Worm (Caenorhabditis elegans) whole organism, mixed stage, embryonic: ENCODE measurements around the gene H12I13.1.

Experiments
- M03D4.4 ChIP-seq: sonication (generic microtip); optimal IDR thresholded peaks from 2 replicates; lab custom pipeline; 2017; ENCODE audit warnings: mild to moderate bottlenecking, missing genetic modification characterization, missing compliant biosample characterization
- blmp-1 ChIP-seq: fragments of 150-350 bp; optimal IDR thresholded peaks from 2 replicates; lab custom pipeline; 2014; ENCODE audit warnings: missing biosample characterization, missing genetic modification characterization
- ceh-39 ChIP-seq: fragments of 150-350 bp; optimal IDR thresholded peaks from 2 replicates; lab custom pipeline; 2014; ENCODE audit warnings: missing biosample characterization, missing genetic modification characterization
- ceh-43 ChIP-seq: fragments of 200-800 bp; sonication (Bioruptor generic); optimal IDR thresholded peaks from 2 replicates; lab custom pipeline; 2018; ENCODE audit warnings: mild to moderate bottlenecking, missing genetic modification characterization, moderate library complexity, missing compliant biosample characterization
- ces-1 ChIP-seq: fragments of 150-350 bp; optimal IDR thresholded peaks from 2 replicates; lab custom pipeline; 2014; ENCODE audit warnings: missing biosample characterization, missing genetic modification reagents, missing genetic modification characterization
- cnd-1 ChIP-seq: fragments of 200-800 bp; sonication (Bioruptor generic); optimal IDR thresholded peaks from 2 replicates; lab custom pipeline; 2018; ENCODE audit warnings: mild to moderate bottlenecking, missing genetic modification characterization, missing compliant biosample characterization
- drap-1 ChIP-seq: fragments of 200-800 bp; sonication (Bioruptor generic); optimal IDR thresholded peaks from 3 replicates; lab custom pipeline; 2018; ENCODE audit warnings: mild to moderate bottlenecking, missing genetic modification characterization, missing compliant biosample characterization
- elt-3 ChIP-seq: fragments of 150-350 bp; optimal IDR thresholded peaks from 2 replicates; lab custom pipeline; 2014; ENCODE audit warnings: missing biosample characterization, missing genetic modification characterization
- flh-1 ChIP-seq: fragments of 200-800 bp; sonication (Bioruptor generic); optimal IDR thresholded peaks from 2 replicates; lab custom pipeline; 2018; ENCODE audit warnings: mild to moderate bottlenecking, missing genetic modification characterization, moderate library complexity, missing compliant biosample characterization
- ham-2 ChIP-seq: fragments of 200-800 bp; sonication (Bioruptor generic); optimal IDR thresholded peaks from 2 replicates; lab custom pipeline; 2018; ENCODE audit warnings: mild to moderate bottlenecking, missing genetic modification characterization, missing compliant biosample characterization
- hlh-1 ChIP-seq: fragments of 150-350 bp; optimal IDR thresholded peaks from 2 replicates; lab custom pipeline; 2014; ENCODE audit warnings: missing biosample characterization, missing genetic modification reagents, missing genetic modification characterization
- lin-13 ChIP-seq: fragments of 150-350 bp; optimal IDR thresholded peaks from 2 replicates; lab custom pipeline; 2014; ENCODE audit warnings: missing biosample characterization, missing genetic modification characterization
- lin-32 ChIP-seq: fragments of 200-800 bp; sonication (Bioruptor generic); optimal IDR thresholded peaks from 2 replicates; lab custom pipeline; 2018; ENCODE audit warnings: mild to moderate bottlenecking, missing genetic modification characterization, missing compliant biosample characterization
- lsy-2 ChIP-seq: fragments of 150-350 bp; optimal IDR thresholded peaks from 2 replicates; lab custom pipeline; 2014; ENCODE audit warnings: missing biosample characterization, missing genetic modification characterization
- mab-5 ChIP-seq: fragments of 150-350 bp; optimal IDR thresholded peaks from 2 replicates; lab custom pipeline; 2014; ENCODE audit warnings: missing biosample characterization, missing genetic modification characterization
- mls-2 ChIP-seq: sonication (generic microtip); optimal IDR thresholded peaks from 2 replicates; lab custom pipeline; 2016; ENCODE audit warnings: mild to moderate bottlenecking, missing genetic modification characterization, moderate library complexity, missing compliant biosample characterization
- nhr-12 ChIP-seq: fragments of 150-350 bp; optimal IDR thresholded peaks from 2 replicates; lab custom pipeline; 2014; ENCODE audit warnings: missing biosample characterization, missing genetic modification characterization
- nhr-2 ChIP-seq: fragments of 150-350 bp; optimal IDR thresholded peaks from 2 replicates; lab custom pipeline; 2014; ENCODE audit warnings: missing biosample characterization, missing genetic modification characterization
- nhr-237 ChIP-seq: fragments of 150-350 bp; optimal IDR thresholded peaks from 2 replicates; lab custom pipeline; 2014; ENCODE audit warnings: missing biosample characterization, missing genetic modification characterization
- nhr-28 ChIP-seq: fragments of 150-350 bp; optimal IDR thresholded peaks from 2 replicates; lab custom pipeline; 2014; ENCODE audit warnings: missing biosample characterization, missing genetic modification characterization
- nhr-76 ChIP-seq: sonication (generic microtip); optimal IDR thresholded peaks from 2 replicates; lab custom pipeline; 2017; ENCODE audit warnings: missing biosample characterization, missing genetic modification characterization
- pha-4 ChIP-seq: fragments of 150-350 bp; optimal IDR thresholded peaks from 2 replicates; lab custom pipeline; 2018; ENCODE audit warnings: missing biosample characterization, missing genetic modification reagents, missing genetic modification characterization
- sem-2 ChIP-seq: fragments of 200-800 bp; sonication (Bioruptor generic); optimal IDR thresholded peaks from 2 replicates; lab custom pipeline; 2018; ENCODE audit warnings: mild to moderate bottlenecking, missing genetic modification characterization, missing compliant biosample characterization
- snpc-4 ChIP-seq: fragments of 150-350 bp; optimal IDR thresholded peaks from 2 replicates; lab custom pipeline; 2014; ENCODE audit warnings: missing biosample characterization, missing genetic modification characterization
- sptf-1 ChIP-seq: sonication (generic microtip); optimal IDR thresholded peaks from 2 replicates; lab custom pipeline; 2017; ENCODE audit warnings: mild to moderate bottlenecking, missing genetic modification characterization, moderate library complexity, missing compliant biosample characterization
- tbx-8 ChIP-seq: fragments of 200-800 bp; sonication (Bioruptor generic); optimal IDR thresholded peaks from 2 replicates; lab custom pipeline; 2018; ENCODE audit warnings: mild to moderate bottlenecking, missing genetic modification characterization, moderate library complexity, missing compliant biosample characterization
- unc-120 ChIP-seq: sonication (generic microtip); optimal IDR thresholded peaks from 2 replicates; lab custom pipeline; 2017; ENCODE audit warnings: missing genetic modification characterization, missing compliant biosample characterization; ENCODE audit not compliant: poor library complexity, severe bottlenecking
- unc-39 ChIP-seq: fragments of 150-350 bp; optimal IDR thresholded peaks from 2 replicates; lab custom pipeline; 2014; ENCODE audit warnings: missing biosample characterization, missing genetic modification characterization
- zip-8 ChIP-seq: fragments of 150-350 bp; optimal IDR thresholded peaks from 2 replicates; lab custom pipeline; 2014; ENCODE audit warnings: missing biosample characterization, missing genetic modification characterization
- ztf-11 ChIP-seq: fragments of 150-350 bp; optimal IDR thresholded peaks from 2 replicates; lab custom pipeline; 2014; ENCODE audit warnings: missing biosample characterization, missing genetic modification characterization

H12I13.1 gene

DNA sequence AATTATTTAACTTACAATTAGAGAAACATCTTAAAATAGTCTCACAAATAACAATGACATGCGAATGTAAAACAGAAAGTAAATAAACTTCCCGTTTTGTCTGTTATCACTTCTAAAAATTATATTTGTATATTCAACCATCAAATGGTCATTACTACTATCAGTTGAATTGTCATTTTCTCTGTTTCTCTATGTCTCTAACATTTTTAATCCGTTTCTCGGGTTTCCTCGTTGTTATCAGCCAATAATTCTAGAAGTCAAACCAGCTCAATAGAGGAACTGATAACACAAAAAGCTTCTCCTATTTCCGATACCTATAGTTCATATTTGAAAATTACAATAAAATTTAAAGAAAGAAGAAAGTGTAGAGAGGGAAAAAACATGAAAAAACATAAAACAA, 40.3 kb downstream of the H12I13.1 start:
- TF ChIP-seq mab-5 (no peak), hlh-1 (tag; lab: Kevin White, UChicago) (no peak), unc-39 (tag; lab: Kevin White, UChicago) (no peak), cnd-1 (no peak), pha-4 (no peak), mls-2 (tag; lab: Kevin White, UChicago) (no peak), drap-1 (GFP tag; lab: Kevin White, UChicago) (no peak), ceh-39 (tag; lab: Kevin White, UChicago) (no peak), snpc-4 (no peak), ham-2 (no peak), elt-3 (tag; lab: Kevin White, UChicago) (no peak), nhr-76 (tag; lab: Kevin White, UChicago) (no peak), ceh-43 (GFP tag; lab: Kevin White, UChicago) (no peak), nhr-12 (tag; lab: Kevin White, UChicago) (no peak), nhr-237 (no peak), ztf-11 (tag; lab: Kevin White, UChicago) (no peak), unc-120 (tag; lab: Kevin White, UChicago) (no peak), flh-1 (GFP tag; lab: Kevin White, UChicago) (no peak), blmp-1 (no peak), nhr-2 (tag; lab: Kevin White, UChicago) (no peak)

DNA sequence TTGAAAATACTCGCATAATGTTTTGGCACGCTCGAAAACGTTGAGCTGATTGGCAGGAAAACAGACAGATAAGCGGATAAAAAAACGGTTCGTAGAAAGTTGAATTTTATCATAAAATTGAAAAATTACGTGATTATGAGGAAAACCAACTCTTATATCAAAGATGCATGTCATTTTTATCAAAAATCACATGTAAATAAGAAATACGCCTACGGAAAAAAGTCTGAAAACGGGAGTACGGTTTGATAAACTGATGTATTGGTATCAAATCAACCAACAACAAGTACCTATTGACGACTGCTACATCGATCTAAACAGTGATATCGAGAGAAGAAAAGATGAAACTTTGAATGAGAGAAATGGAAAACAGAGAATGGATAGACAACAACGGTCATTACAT, 41.3 kb downstream of the H12I13.1 start:
- TF ChIP-seq ces-1 (GFP tag; lab: Kevin White, UChicago) (no peak), unc-120 (tag; lab: Kevin White, UChicago) (no peak), blmp-1 (no peak)

DNA sequence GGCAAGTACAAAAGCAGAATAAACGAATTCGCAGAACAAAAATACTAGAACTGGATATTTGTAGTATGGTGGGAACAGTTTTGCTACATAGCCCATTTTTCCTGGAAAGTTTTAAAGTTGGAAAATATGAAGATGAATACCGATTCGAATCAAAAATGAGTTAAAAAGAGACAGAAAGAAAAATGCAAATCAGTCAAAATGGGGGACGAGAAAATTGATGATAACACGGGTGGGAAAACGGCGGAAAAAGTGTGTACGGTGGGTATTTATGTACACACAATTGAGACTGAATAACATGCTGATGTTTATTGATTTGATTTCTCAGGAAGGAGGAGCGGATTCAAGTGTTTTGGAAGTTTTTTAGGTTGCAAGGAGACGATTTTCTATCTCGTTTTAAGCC, 42.1 kb downstream of the H12I13.1 start, which contains the start of gene R12C12.9:
TSS of gene R12C12.9 (minus strand) at position 101 of the 400 bp plus-strand sequence.
- TF ChIP-seq nhr-76 (tag; lab: Kevin White, UChicago) (no peak), zip-8 (tag; lab: Kevin White, UChicago) (no peak), ztf-11 (tag; lab: Kevin White, UChicago) (no peak), hlh-1 (tag; lab: Kevin White, UChicago) (no peak), unc-39 (tag; lab: Kevin White, UChicago) (no peak), M03D4.4 (no peak)

DNA sequence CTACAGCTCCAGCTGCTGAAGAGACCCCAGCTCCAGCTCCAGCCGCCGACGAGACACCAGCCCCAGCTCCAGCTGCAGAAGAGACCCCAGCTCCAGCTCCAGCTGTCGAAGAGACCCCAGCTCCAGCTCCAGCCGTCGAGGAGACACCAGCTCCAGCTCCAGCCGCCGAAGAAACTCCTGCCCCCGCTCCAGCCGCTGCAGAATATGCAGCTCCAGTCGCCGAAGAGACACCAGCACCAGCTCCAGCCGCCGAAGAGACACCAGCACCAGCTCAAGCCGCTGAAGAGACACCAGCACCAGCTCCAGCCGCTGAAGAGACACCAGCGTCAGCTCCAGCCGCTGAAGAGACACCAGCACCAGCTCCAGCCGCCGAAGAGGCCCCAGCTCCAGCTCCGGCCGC, 44.4 kb downstream of the H12I13.1 start:
- TF ChIP-seq lin-13 (tag; lab: Kevin White, UChicago) (no peak), nhr-76 (tag; lab: Kevin White, UChicago) (no peak), ham-2 (no peak), ces-1 (GFP tag; lab: Kevin White, UChicago) (no peak), cnd-1 (no peak), zip-8 (tag; lab: Kevin White, UChicago) (no peak), blmp-1 (no peak), nhr-2 (tag; lab: Kevin White, UChicago) (no peak), lsy-2 (tag; lab: Kevin White, UChicago) (no peak), sem-2 (GFP tag; lab: Kevin White, UChicago) (no peak), ztf-11 (tag; lab: Kevin White, UChicago) (no peak), unc-120 (tag; lab: Kevin White, UChicago) (no peak), ceh-43 (GFP tag; lab: Kevin White, UChicago) (no peak), tbx-8 (GFP tag; lab: Kevin White, UChicago) (no peak), unc-39 (tag; lab: Kevin White, UChicago) (no peak), nhr-28 (tag; lab: Kevin White, UChicago) (no peak), lin-32 (GFP tag; lab: Kevin White, UChicago) (no peak)

DNA sequence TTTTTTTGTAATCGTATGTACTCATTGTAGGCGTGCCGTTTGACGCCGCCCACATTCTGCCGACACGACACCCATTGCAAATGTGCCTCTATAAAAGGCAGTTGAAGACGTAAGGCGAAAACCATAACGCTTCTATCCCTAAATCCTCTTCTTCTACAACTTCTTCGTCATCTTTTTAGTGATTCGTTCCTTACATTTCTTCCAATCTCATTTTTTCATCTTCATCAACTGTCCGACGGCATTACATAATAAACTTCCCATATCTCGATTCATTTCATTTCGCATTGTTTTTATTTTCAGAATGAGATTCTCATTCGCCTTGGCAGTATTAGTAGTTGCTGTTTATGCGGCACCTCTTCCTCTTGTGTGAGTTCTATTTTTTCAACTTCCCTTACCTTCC, 46.6 kb downstream of the H12I13.1 start, which contains the start of gene ZK84.1:
TSS of gene ZK84.1 (plus strand) at position 301 of the 400 bp plus-strand sequence.
- no peak for TF ChIP-seq drap-1 (GFP tag; lab: Kevin White, UChicago)
- no peak for TF ChIP-seq nhr-76 (tag; lab: Kevin White, UChicago)
- TF ChIP-seq M03D4.4, result no peak
- TF ChIP-seq tbx-8 (GFP tag; lab: Kevin White, UChicago), result no peak
- no peak for TF ChIP-seq sptf-1 (tag; lab: Kevin White, UChicago)
- no peak for TF ChIP-seq sem-2 (GFP tag; lab: Kevin White, UChicago)
- TF ChIP-seq blmp-1, result no peak
